Worm (Caenorhabditis elegans) whole organism, young adult: ENCODE measurements around the gene fbxa-194.

Source experiments
- F39B2.1 ChIP-seq: fragments of 200-800 bp; sonication (Bioruptor generic); IDR thresholded peaks from 2 replicates; pipeline ENCODE4 v1.3.6; 2022; ENCODE audit warnings: missing genetic modification reagents, missing genetic modification characterization, missing compliant biosample characterization
- nfya-1 ChIP-seq: sonication (generic microtip); optimal IDR thresholded peaks from 2 replicates; lab custom pipeline; 2017; ENCODE audit warnings: antibody characterized with exemption, missing compliant biosample characterization, missing genetic modification characterization, borderline replicate concordance; ENCODE audit not compliant: insufficient read depth
- sea-2 ChIP-seq: fragments of 200-800 bp; sonication (Bioruptor generic); IDR thresholded peaks from 2 replicates; pipeline ENCODE4 v1.3.6; 2022; ENCODE audit warnings: missing genetic modification characterization, missing compliant biosample characterization

- TF ChIP-seq sea-2 (GFP tag; lab: Robert Waterston, UW), result no peak
- no peak for TF ChIP-seq F39B2.1 (GFP tag; lab: Robert Waterston, UW)
- TF ChIP-seq nfya-1 (tag; lab: Kevin White, UChicago), result no peak
Measured at ce11 chrV:19827481-19827880, 49.0 kb upstream of the fbxa-194 start.
